In the genomic region with DNA sequence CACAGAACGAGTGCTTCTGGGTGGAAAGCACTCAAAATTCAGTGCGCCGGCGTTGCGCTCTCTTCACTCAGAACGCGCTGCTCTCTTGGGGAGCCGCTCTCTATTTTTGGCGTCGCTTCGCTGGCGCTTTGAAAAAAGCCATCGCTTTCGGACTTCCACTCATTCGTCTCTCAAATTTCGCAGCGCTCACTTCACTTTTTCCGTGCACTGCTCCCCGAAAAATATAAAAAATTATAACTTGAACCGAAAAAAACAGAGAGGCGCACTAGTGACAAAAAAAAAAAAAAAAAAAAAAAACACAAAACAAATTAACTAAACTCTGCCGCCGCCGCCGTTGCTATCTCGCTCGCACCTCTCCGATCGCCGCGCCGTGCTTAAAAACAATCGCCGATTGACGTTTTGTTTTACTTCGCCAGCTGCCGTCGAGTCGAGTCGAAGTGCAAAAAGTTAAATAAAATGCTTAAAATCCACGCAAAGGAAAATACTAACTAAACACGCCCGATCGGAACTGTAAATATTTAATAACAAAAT, we compare ENCODE assay signal across 1 fruit fly cellular context.
TF ChIP-seq lines count a peak whose summit lies in the region.

No protein-coding gene starts in this region.

TF ChIP-seq in whole organism, embryonic, 481 proteins besides CTCF, POLR2A, EP300 and RAD21 (continued from another document):
- TF ChIP-seq vvl (GFP tag; IDR thresholded peaks at IDR 0.05; lab: Robert Waterston, UW) (peak; percentile 11; the same call in 1 of the 2 replicates), CG34376 (GFP tag; optimal IDR thresholded peaks at IDR 0.05; lab: Kevin White, UChicago) (peak; percentile 59), sqz (GFP tag; optimal IDR thresholded peaks at IDR 0.05; lab: Kevin White, UChicago) (peak; percentile 63), Bgb (GFP tag; IDR thresholded peaks at IDR 0.05; lab: Robert Waterston, UW; ENCODE audit: partially characterized antibody) (peak; percentile 72; the same call in 1 of the 2 replicates), Lim3 (GFP tag; IDR thresholded peaks at IDR 0.05; lab: Robert Waterston, UW) (no peak), lbe (GFP tag; optimal IDR thresholded peaks at IDR 0.05; lab: Kevin White, UChicago) (peak; percentile 14), CG10543 (GFP tag; optimal IDR thresholded peaks at IDR 0.05; lab: Kevin White, UChicago) (peak; percentile 30), hb (GFP tag; IDR thresholded peaks at IDR 0.05; lab: Robert Waterston, UW; ENCODE audit: partially characterized antibody) (no peak), sob (GFP tag; IDR thresholded peaks at IDR 0.05; lab: Robert Waterston, UW) (peak; percentile 21; the same call in 1 of the 2 replicates), lmd (GFP tag; IDR thresholded peaks at IDR 0.05; lab: Robert Waterston, UW) (no peak), Doc3 (GFP tag; IDR thresholded peaks at IDR 0.05; lab: Robert Waterston, UW; ENCODE audit: partially characterized antibody) (0 out of 3 replicates have a peak, but pooled peaks have one; percentile 44), CG17385 (GFP tag; optimal IDR thresholded peaks at IDR 0.05; lab: Kevin White, UChicago) (peak; percentile 7), bbx (GFP tag; IDR thresholded peaks at IDR 0.05; lab: Robert Waterston, UW; ENCODE audit: partially characterized antibody) (peak; percentile 67; the same call in 1 of the 2 replicates), crol (GFP tag; IDR thresholded peaks at IDR 0.05; lab: Robert Waterston, UW) (0 out of 2 replicates have a peak, but pooled peaks have one; percentile 28), CG12104 (GFP tag; optimal IDR thresholded peaks at IDR 0.05; lab: Kevin White, UChicago) (no peak), chinmo (GFP tag; IDR thresholded peaks at IDR 0.05; lab: Robert Waterston, UW; ENCODE audit: partially characterized antibody) (peak; percentile 95; the same call in 3 of the 4 replicates), CG12744 (GFP tag; optimal IDR thresholded peaks at IDR 0.05; lab: Kevin White, UChicago) (no peak), hbn (GFP tag; IDR thresholded peaks at IDR 0.05; lab: Robert Waterston, UW; ENCODE audit: partially characterized antibody) (peak; percentile 60), nom (GFP tag; optimal IDR thresholded peaks at IDR 0.05; lab: Kevin White, UChicago) (peak; percentile 58), gro (GFP tag; optimal IDR thresholded peaks at IDR 0.05; lab: Kevin White, UChicago) (peak; percentile 47), Trl (optimal IDR thresholded peaks at IDR 0.05; lab: Kevin White, UChicago) (peak; percentile 89 to 96), Trl (GFP tag; optimal IDR thresholded peaks at IDR 0.05; lab: Kevin White, UChicago) (peak; percentile 33), hkb (optimal IDR thresholded peaks at IDR 0.05; lab: Kevin White, UChicago) (no peak), hkb (GFP tag; IDR thresholded peaks at IDR 0.05; lab: Robert Waterston, UW) (peak; percentile 8; the same call in 1 of the 2 replicates), CG6175 (GFP tag; IDR thresholded peaks at IDR 0.05; lab: Robert Waterston, UW) (no peak), unc-4 (GFP tag; IDR thresholded peaks at IDR 0.05; lab: Robert Waterston, UW; ENCODE audit: partially characterized antibody) (peak; percentile 63), CG8290 (GFP tag; optimal IDR thresholded peaks at IDR 0.05; lab: Kevin White, UChicago) (no peak), CG8290 (tag; optimal IDR thresholded peaks at IDR 0.05; lab: Kevin White, UChicago) (no peak), sna (GFP tag; IDR thresholded peaks at IDR 0.05; lab: Robert Waterston, UW; ENCODE audit: partially characterized antibody) (peak; percentile 72), CG32772 (GFP tag; IDR thresholded peaks at IDR 0.05; lab: Robert Waterston, UW) (peak; percentile 74), CG10462 (GFP tag; optimal IDR thresholded peaks at IDR 0.05; lab: Kevin White, UChicago) (no peak), CG10431 (GFP tag; optimal IDR thresholded peaks at IDR 0.05; lab: Kevin White, UChicago) (no peak), so (GFP tag; IDR thresholded peaks at IDR 0.05; lab: Robert Waterston, UW) (peak; percentile 28; the same call in 2 of the 3 replicates)
